Worm (Caenorhabditis elegans) whole organism, young adult: Measurements from ENCODE around the gene slc-9B.1.

Source experiments
- B0035.1 ChIP-seq: sonication (generic microtip); optimal IDR thresholded peaks from 2 replicates; lab custom pipeline; 2016; ENCODE audit warnings: missing genetic modification characterization, mild to moderate bottlenecking, missing compliant biosample characterization, missing genotype, missing genetic modification reagents
- F37B4.10 ChIP-seq: fragments of 200-800 bp; sonication (Bioruptor generic); IDR thresholded peaks from 2 replicates; pipeline ENCODE4 v1.3.6; 2022; ENCODE audit warnings: missing genetic modification characterization, missing compliant biosample characterization
- F49E8.2 ChIP-seq: sonication (generic microtip); optimal IDR thresholded peaks from 3 replicates; lab custom pipeline; 2017; ENCODE audit warnings: missing genetic modification characterization, mild to moderate bottlenecking, missing compliant biosample characterization, antibody characterized with exemption, moderate library complexity; ENCODE audit not compliant: insufficient read depth
- F55B11.4 ChIP-seq: sonication (generic microtip); optimal IDR thresholded peaks from 2 replicates; lab custom pipeline; 2016; ENCODE audit warnings: missing compliant biosample characterization, missing genetic modification characterization, borderline replicate concordance; ENCODE audit not compliant: insufficient read depth
- T07F8.4 ChIP-seq: sonication (generic microtip); optimal IDR thresholded peaks from 2 replicates; lab custom pipeline; 2016; ENCODE audit warnings: mild to moderate bottlenecking, missing genetic modification characterization, moderate library complexity, missing compliant biosample characterization
- Y56A3A.18 ChIP-seq: fragments of 200-800 bp; sonication (Bioruptor generic); IDR thresholded peaks from 2 replicates; pipeline ENCODE4 v1.3.6; 2022; ENCODE audit warnings: missing genetic modification reagents, missing genetic modification characterization, missing compliant biosample characterization
- Y79H2A.3 ChIP-seq: fragments of 200-800 bp; sonication (Bioruptor generic); conservative IDR thresholded peaks from 2 replicates; pipeline ENCODE4 v1.3.6; 2022; ENCODE audit warnings: missing genetic modification reagents, missing genetic modification characterization, missing compliant biosample characterization
- athp-1 ChIP-seq: sonication (generic microtip); optimal IDR thresholded peaks from 2 replicates; lab custom pipeline; 2017; ENCODE audit warnings: mild to moderate bottlenecking, missing genetic modification characterization, missing compliant biosample characterization
- hmg-1.2 ChIP-seq: fragments of 200-800 bp; sonication (Bioruptor generic); IDR thresholded peaks from 2 replicates; pipeline ENCODE4 v1.3.6; 2022; ENCODE audit warnings: missing genetic modification reagents, missing genetic modification characterization, missing compliant biosample characterization
- madf-8 ChIP-seq: fragments of 200-800 bp; sonication (Bioruptor generic); conservative IDR thresholded peaks from 2 replicates; pipeline ENCODE4 v1.3.6; 2022; ENCODE audit warnings: missing genetic modification reagents, missing genetic modification characterization, missing compliant biosample characterization
- nfyb-1 ChIP-seq: fragments of 200-800 bp; sonication (Bioruptor generic); IDR thresholded peaks from 2 replicates; pipeline ENCODE4 v1.3.6; 2022; ENCODE audit warnings: missing genetic modification reagents, missing genetic modification characterization, missing compliant biosample characterization
- snpc-1.1 ChIP-seq: sonication (generic microtip); optimal IDR thresholded peaks from 2 replicates; lab custom pipeline; 2017; ENCODE audit warnings: missing genetic modification characterization, mild to moderate bottlenecking, missing compliant biosample characterization, antibody characterized with exemption, moderate library complexity, missing genotype, missing genetic modification reagents; ENCODE audit not compliant: insufficient read depth
- unc-62 ChIP-seq: fragments of 150-350 bp; optimal IDR thresholded peaks from 2 replicates; lab custom pipeline; 2014; ENCODE audit warnings: missing biosample characterization, missing genetic modification reagents, missing genetic modification characterization
- ztf-18 ChIP-seq: sonication (generic microtip); optimal IDR thresholded peaks from 2 replicates; lab custom pipeline; 2016; ENCODE audit warnings: missing genotype, mild to moderate bottlenecking, missing genetic modification characterization, missing compliant biosample characterization

DNA sequence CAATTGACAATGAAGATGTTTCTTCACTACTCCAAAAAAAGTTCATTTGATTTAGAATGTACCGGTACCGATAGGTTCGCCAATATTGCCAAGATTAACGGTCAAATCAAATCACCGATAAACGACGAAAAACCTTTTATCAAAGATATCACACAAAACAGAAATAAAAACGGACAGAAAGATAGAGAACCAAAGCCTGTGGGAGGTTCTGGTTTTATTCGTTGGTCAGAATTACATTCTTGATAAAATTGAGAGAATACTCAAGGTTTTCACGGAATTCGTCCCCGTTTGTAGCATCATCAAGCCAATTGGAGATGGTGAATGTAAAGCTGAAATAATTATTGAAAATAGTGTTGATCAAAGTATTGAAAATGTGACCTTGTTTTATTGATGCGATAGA lies 27.5 kb downstream of the slc-9B.1 start:
- no peak for TF ChIP-seq T07F8.4
- TF ChIP-seq Y56A3A.18 (GFP tag; lab: Robert Waterston, UW) = no peak
- no peak for TF ChIP-seq ztf-18
- no peak for TF ChIP-seq unc-62
- no peak for TF ChIP-seq F37B4.10
- no peak for TF ChIP-seq Y79H2A.3 (GFP tag; lab: Robert Waterston, UW)
- TF ChIP-seq nfyb-1 = no peak
- TF ChIP-seq hmg-1.2 = no peak
- no peak for TF ChIP-seq F55B11.4 (tag; lab: Kevin White, UChicago)
- TF ChIP-seq F49E8.2 (tag; lab: Kevin White, UChicago) = no peak
- no peak for TF ChIP-seq madf-8 (GFP tag; lab: Robert Waterston, UW)
- TF ChIP-seq B0035.1 (tag; lab: Kevin White, UChicago) = no peak
- no peak for TF ChIP-seq athp-1 (tag; lab: Kevin White, UChicago)
- no peak for TF ChIP-seq snpc-1.1 (tag; lab: Kevin White, UChicago)
